Worm (Caenorhabditis elegans) whole organism, L1 larva: ENCODE data around the gene W09G12.7.

Experiments used
- lin-39 ChIP-seq: fragments of 150-350 bp; optimal IDR thresholded peaks from 2 replicates; lab custom pipeline; 2014; ENCODE audit warnings: missing biosample characterization, missing genetic modification reagents, missing genetic modification characterization
- mab-9 ChIP-seq: fragments of 200-800 bp; sonication (Bioruptor generic); IDR thresholded peaks from 2 replicates; pipeline ENCODE4 v1.3.6; 2022; ENCODE audit warnings: missing genetic modification reagents, missing genetic modification characterization, missing compliant biosample characterization
- nhr-11 ChIP-seq: fragments of 150-350 bp; optimal IDR thresholded peaks from 2 replicates; lab custom pipeline; 2014; ENCODE audit warnings: missing biosample characterization, missing genetic modification characterization
- nhr-76 ChIP-seq: sonication (generic microtip); optimal IDR thresholded peaks from 2 replicates; lab custom pipeline; 2017; ENCODE audit warnings: missing biosample characterization, missing genetic modification characterization
- rnt-1 ChIP-seq: sonication (generic microtip); optimal IDR thresholded peaks from 2 replicates; lab custom pipeline; 2016; ENCODE audit warnings: mild to moderate bottlenecking, missing genetic modification characterization, moderate library complexity, missing compliant biosample characterization
- unc-62 ChIP-seq: fragments of 150-350 bp; optimal IDR thresholded peaks from 2 replicates; lab custom pipeline; 2014; ENCODE audit warnings: missing biosample characterization, missing genetic modification reagents, missing genetic modification characterization
- unc-86 ChIP-seq: sonication (generic microtip); optimal IDR thresholded peaks from 2 replicates; lab custom pipeline; 2016; ENCODE audit warnings: missing genetic modification characterization, missing compliant biosample characterization
- ztf-11 ChIP-seq, 2 experiments: sonication (generic microtip); optimal IDR thresholded peaks; 2 replicates each; lab custom pipeline; 2016 to 2017; ENCODE audit warnings: missing genetic modification characterization in 2 of 2, missing biosample characterization in 1 of 2, missing compliant biosample characterization in 1 of 2

DNA sequence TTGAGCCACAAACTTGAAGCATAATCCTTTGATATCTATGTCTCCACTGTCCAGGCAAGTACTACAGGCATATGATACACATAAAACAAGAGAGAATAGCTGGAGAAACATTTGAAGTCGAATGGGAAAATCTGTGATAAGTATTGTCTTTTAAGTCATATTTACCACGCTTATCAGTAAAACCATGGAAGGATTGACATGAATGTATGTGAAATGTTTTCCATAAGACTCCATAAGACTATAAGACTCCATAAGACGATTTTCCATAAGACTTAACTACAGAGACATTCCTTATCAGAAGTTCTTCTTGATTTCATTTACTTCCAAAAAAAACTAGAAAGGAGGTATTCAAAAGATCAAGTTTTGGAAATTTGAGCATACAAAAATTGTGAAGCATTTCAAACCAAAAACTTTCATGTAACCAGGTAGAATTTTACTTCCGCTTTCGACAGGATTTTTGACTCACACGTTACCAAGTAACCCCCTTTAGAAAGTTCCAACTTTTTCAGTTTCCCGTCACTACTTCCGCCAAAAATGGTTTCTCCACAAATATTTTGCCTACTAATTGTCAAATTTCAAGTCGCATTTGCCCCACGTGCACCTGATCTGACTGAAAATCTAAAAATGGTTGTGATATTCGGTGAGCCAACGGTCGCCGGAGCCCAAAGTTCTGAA lies 18.0 kb downstream of the W09G12.7 start, which contains the start of the genes clec-165 and F38A1.11:
- no peak for TF ChIP-seq unc-62 (GFP tag; lab: Kevin White, UChicago)
- no peak for TF ChIP-seq mab-9 (GFP tag; lab: Robert Waterston, UW)
- TF ChIP-seq nhr-11 (tag; lab: Kevin White, UChicago) = no peak
- TF ChIP-seq lin-39 (tag; lab: Kevin White, UChicago) = no peak
- TF ChIP-seq ztf-11 (tag; optimal IDR thresholded peaks at IDR 0.05; lab: Kevin White, UChicago) = no peak
- no peak for TF ChIP-seq nhr-76 (tag; lab: Kevin White, UChicago)
- TF ChIP-seq unc-86 (tag; lab: Kevin White, UChicago) = no peak
- TF ChIP-seq rnt-1 = no peak
